Worm (Caenorhabditis elegans): ENCODE results near the gene C06C3.7.

- TF ChIP-seq tbx-9 (tag; optimal IDR thresholded peaks at IDR 0.05; ENCODE audit: borderline replicate concordance) = no peak
- no peak for TF ChIP-seq mxl-1 (tag; optimal IDR thresholded peaks at IDR 0.05)
- TF ChIP-seq hmg-20 (GFP tag; IDR thresholded peaks at IDR 0.05) = no peak
- no peak for TF ChIP-seq Y95B8A.8 (GFP tag; IDR thresholded peaks at IDR 0.05)
- TF ChIP-seq unc-130 (GFP tag; optimal IDR thresholded peaks at IDR 0.05) = no peak
- TF ChIP-seq snpc-4 (GFP tag; optimal IDR thresholded peaks at IDR 0.05) = no peak
- TF ChIP-seq snpc-4 (tag; optimal IDR thresholded peaks at IDR 0.05) = no peak
- no peak for TF ChIP-seq unc-62 (GFP tag; optimal IDR thresholded peaks at IDR 0.05)
- no peak for TF ChIP-seq aptf-2 (GFP tag; conservative IDR thresholded peaks at IDR 0.05)
- no peak for TF ChIP-seq egrh-3 (GFP tag; IDR thresholded peaks at IDR 0.05)
- TF ChIP-seq him-1 (tag; optimal IDR thresholded peaks at IDR 0.05) = no peak
- no peak for TF ChIP-seq attf-6 (GFP tag; IDR thresholded peaks at IDR 0.05)
- TF ChIP-seq T07F8.4 (tag; optimal IDR thresholded peaks at IDR 0.05) = no peak
- no peak for TF ChIP-seq aptf-3 (GFP tag; IDR thresholded peaks at IDR 0.05)
Measured at ce11 chrII:9374807-9375206, 10.5 kb upstream of the C06C3.7 start, which contains the start of gene C06C3.12.
